Fruit fly (Drosophila melanogaster): ENCODE data around the gene euc.

euc gene

DNA sequence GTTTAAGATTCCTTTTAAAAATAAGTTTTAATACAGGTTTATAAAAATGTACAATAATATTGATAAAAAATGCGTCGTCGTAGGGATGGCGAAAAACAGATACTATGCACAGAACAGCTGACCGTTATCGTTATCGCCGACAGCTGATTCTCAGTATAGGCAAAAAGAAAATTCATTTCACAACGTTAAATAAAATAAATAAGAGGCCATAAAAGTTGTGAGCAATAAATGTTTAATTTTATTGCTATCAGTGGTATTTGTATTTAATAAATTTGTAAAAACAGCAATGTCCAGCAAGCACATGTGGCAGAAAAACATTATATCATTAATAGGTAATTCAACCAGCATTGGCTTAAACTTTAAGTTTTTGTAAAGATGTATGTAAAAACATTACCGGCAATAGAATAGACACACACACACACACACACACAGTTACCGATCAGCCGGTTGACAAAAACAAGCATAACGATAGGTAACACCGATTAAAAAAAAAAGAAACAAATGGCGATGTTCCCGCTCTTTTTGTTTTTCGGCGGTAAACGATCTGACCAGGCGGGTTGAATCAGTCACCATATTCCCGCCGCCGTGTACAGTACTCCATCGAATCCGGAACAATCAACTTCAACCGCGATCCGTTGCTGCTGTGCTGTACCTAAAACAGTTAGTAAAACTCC, 2.4 kb upstream of the euc start, which contains the start of the genes dnk and Smu1:
Gene dnk (plus strand): TSS at position 133 of the 674 bp plus-strand sequence.
Gene Smu1 (minus strand): TSS at position 462 of the 674 bp plus-strand sequence.
- TF ChIP-seq pad (GFP tag; optimal IDR thresholded peaks at IDR 0.05) = no peak
- no peak for TF ChIP-seq CG12768 (GFP tag; optimal IDR thresholded peaks at IDR 0.05)
- no peak for TF ChIP-seq CG1620 (GFP tag; optimal IDR thresholded peaks at IDR 0.05)
- TF ChIP-seq kay (GFP tag; ENCODE audit: borderline replicate concordance) = peak; percentile 90
- no peak for TF ChIP-seq bab1 (GFP tag; optimal IDR thresholded peaks at IDR 0.05)
- TF ChIP-seq CG7045 (GFP tag; optimal IDR thresholded peaks at IDR 0.05) = no peak
- no peak for TF ChIP-seq ovo (GFP tag; optimal IDR thresholded peaks at IDR 0.05)
- no peak for TF ChIP-seq Mnt (GFP tag; optimal IDR thresholded peaks at IDR 0.05)
- TF ChIP-seq Hr96 (GFP tag; optimal IDR thresholded peaks at IDR 0.05) = no peak
- TF ChIP-seq CG11617 (GFP tag; optimal IDR thresholded peaks at IDR 0.05) = peak; percentile 60
- TF ChIP-seq Clk (GFP tag; optimal IDR thresholded peaks at IDR 0.05) = no peak
- TF ChIP-seq tj (GFP tag; optimal IDR thresholded peaks at IDR 0.05) = peak; percentile 35

DNA sequence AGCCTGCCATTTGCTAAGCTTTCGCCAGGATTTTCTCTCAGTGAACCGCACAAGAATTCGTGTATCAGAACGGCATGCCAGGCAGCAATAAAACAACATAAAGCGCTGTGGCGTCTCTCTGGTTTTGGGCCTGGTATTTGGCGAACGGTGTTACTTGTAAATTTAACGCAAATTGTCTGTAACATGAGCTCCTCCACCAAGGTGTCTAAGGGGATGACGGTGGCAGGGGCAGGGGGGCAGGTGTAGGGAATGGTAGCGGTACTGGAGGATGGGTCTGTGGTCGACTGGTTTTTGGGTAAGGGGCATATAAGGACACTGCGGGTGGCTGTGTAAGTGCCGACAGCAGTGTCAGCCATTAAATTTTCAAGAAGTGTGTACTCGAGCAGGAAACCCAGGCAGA, 13.8 kb downstream of the euc start:
- TF ChIP-seq CG12768 (GFP tag; optimal IDR thresholded peaks at IDR 0.05) = no peak
- TF ChIP-seq bab1 (GFP tag; optimal IDR thresholded peaks at IDR 0.05) = no peak
- no peak for TF ChIP-seq pad (GFP tag; optimal IDR thresholded peaks at IDR 0.05)
- no peak for TF ChIP-seq tj (GFP tag; optimal IDR thresholded peaks at IDR 0.05)

DNA sequence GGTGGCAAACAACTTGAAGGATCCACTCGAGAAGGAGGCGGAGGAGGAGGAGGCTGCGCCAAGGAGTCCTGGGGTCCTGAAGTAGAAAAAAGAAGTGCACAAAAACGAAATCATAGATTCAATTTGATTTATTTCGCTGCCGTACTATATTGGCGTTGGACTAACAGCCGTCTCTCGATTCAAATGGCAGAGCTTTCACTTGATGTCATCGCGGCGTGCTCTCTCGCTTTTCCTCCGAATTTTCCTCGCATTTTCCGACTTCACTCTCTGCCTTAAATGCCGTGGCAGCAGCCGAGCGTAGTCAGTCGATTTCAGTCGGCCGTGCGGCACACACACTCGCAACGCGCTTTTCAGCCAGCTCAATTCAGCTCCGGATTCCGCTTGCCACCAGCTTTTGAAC, 28.7 kb downstream of the euc start, which contains the start of gene CG43732:
Gene CG43732 (plus strand): TSS at position 301 of the 400 bp plus-strand sequence.
- TF ChIP-seq CG14711 (tag; optimal IDR thresholded peaks at IDR 0.05) = no peak

DNA sequence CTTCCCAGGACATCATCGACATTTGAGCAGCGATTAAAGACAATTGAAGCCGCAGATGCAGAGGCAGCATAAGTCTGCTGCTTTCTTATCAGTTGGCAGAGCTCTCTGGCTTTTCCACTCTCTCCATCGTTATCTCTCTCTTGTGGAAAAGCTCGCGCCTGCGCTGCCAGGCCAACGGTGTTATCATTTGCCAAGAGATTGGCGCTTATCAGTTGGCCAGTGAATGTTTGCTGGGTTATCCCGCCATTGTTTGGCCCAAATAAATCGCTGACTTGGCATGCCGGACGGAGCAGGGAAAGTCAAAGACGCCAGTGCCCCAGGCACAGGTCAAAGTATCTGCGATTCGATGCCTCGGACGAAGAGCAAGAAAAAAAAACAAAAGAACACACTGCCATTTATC, 29.5 kb downstream of the euc start:
- no peak for TF ChIP-seq cnc (optimal IDR thresholded peaks at IDR 0.05)
- TF ChIP-seq kay (GFP tag; ENCODE audit: borderline replicate concordance) = no peak
- no peak for TF ChIP-seq CG33017 (tag; optimal IDR thresholded peaks at IDR 0.05)
- TF ChIP-seq CG1620 (GFP tag; optimal IDR thresholded peaks at IDR 0.05) = no peak
- TF ChIP-seq ovo (GFP tag; optimal IDR thresholded peaks at IDR 0.05) = no peak
- no peak for TF ChIP-seq bab1 (GFP tag; optimal IDR thresholded peaks at IDR 0.05)
- no peak for TF ChIP-seq toe (GFP tag; optimal IDR thresholded peaks at IDR 0.05)
- TF ChIP-seq pad (GFP tag; optimal IDR thresholded peaks at IDR 0.05) = no peak
- no peak for TF ChIP-seq Crg-1 (GFP tag; optimal IDR thresholded peaks at IDR 0.05)
- no peak for TF ChIP-seq Mnt (GFP tag; optimal IDR thresholded peaks at IDR 0.05)
- no peak for TF ChIP-seq cic (GFP tag; optimal IDR thresholded peaks at IDR 0.05)
- no peak for TF ChIP-seq Hr96 (GFP tag; optimal IDR thresholded peaks at IDR 0.05)
- TF ChIP-seq CG12768 (GFP tag; optimal IDR thresholded peaks at IDR 0.05) = no peak
- TF ChIP-seq CG7045 (GFP tag; optimal IDR thresholded peaks at IDR 0.05) = no peak
- TF ChIP-seq CG11617 (GFP tag; optimal IDR thresholded peaks at IDR 0.05) = no peak
- TF ChIP-seq CG7101 (tag; optimal IDR thresholded peaks at IDR 0.05) = no peak
- no peak for TF ChIP-seq CG5204 (GFP tag; optimal IDR thresholded peaks at IDR 0.05)

DNA sequence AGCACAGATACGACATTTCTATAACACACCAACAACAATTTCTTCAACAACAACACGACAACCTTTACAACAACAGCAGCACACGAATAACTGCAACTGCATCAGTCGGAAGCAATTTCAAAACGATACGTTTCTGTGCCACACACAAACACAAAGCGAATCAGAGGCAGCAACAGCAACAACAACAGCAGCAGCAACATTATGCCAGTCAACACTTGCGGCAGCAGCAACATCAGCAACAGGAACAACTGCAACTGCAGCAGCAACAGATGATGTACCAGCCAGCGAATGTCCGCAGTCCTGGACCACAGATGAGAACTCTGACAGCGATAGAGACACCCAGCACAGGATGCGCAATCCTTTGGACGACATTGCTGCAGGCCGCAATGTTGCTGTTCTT, 31.3 kb downstream of the euc start:
- TF ChIP-seq CG7045 (GFP tag; optimal IDR thresholded peaks at IDR 0.05) (no peak), pad (GFP tag; optimal IDR thresholded peaks at IDR 0.05) (no peak), ovo (GFP tag; optimal IDR thresholded peaks at IDR 0.05) (no peak), cnc (optimal IDR thresholded peaks at IDR 0.05) (no peak), CG11617 (GFP tag; optimal IDR thresholded peaks at IDR 0.05) (no peak), Mnt (GFP tag; optimal IDR thresholded peaks at IDR 0.05) (no peak), CG7101 (tag; optimal IDR thresholded peaks at IDR 0.05) (no peak), CG14711 (tag; optimal IDR thresholded peaks at IDR 0.05) (no peak), CG1620 (GFP tag; optimal IDR thresholded peaks at IDR 0.05) (no peak), Crg-1 (GFP tag; optimal IDR thresholded peaks at IDR 0.05) (no peak), Hr96 (GFP tag; optimal IDR thresholded peaks at IDR 0.05) (no peak), cic (GFP tag; optimal IDR thresholded peaks at IDR 0.05) (no peak), Clk (GFP tag; optimal IDR thresholded peaks at IDR 0.05) (no peak), CG12768 (GFP tag; optimal IDR thresholded peaks at IDR 0.05) (no peak), CG33017 (tag; optimal IDR thresholded peaks at IDR 0.05) (no peak), CG5204 (GFP tag; optimal IDR thresholded peaks at IDR 0.05) (no peak), tj (GFP tag; optimal IDR thresholded peaks at IDR 0.05) (no peak)

DNA sequence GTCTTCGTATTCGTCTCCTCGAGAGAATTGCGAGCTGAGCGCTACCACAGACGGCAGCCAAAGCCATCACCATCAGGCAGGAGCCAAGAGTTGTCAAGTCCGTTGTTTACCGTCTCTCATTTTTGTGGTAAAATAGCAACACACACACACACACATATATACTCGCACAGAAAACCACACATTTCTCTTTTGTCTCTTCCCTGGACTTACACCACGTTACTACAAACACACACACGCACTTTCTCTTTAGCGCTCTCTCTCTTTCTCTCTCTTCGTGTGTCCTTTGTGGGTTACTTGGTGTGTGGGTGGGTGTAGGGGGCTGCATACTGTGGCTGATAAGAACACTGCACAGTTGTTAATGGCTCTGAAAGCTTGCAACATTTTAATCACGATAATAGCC, 46.9 kb downstream of the euc start:
- TF ChIP-seq kay (GFP tag; ENCODE audit: borderline replicate concordance) (peak; percentile 50), cic (GFP tag; optimal IDR thresholded peaks at IDR 0.05) (no peak)

DNA sequence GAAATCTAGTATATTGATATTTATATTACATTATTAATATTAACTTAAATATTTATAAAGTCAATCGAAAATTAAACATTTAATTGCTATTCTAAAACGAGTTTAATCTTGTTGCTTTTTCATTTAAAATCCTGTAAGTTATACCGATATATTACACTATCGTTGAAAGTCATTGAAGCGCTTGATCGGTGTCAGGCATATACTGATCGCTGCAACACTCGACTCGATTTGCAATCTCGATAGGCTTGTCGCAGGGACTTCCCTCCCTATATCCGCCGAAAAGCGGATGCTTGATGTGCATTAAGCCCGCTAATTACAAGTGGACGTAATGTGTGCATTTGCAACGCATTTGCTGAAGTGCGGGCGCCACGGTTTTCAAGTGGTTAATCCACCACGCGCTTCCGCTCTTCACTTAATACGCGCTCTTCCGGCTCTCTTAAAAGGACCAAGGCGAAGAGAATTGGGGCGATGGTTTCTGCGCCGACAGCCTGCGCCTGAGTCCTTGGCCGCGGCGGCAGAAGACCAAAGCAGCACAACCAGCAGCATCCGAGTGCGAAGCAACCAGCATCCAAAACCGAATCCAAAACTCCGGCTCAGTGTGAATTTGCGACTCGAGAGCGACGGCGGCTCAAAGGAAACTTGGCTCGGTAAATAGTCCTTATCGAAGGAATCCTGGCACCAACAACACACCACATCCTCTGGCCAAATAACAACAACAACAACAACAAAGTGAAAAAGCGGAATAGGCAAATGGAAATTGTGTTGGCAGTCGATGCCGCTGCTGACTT, 49.5 kb downstream of the euc start, which contains the start of gene CG42613:
Gene CG42613 (plus strand): TSS at position 279 of the 788 bp plus-strand sequence.
- peak; percentile 32 for TF ChIP-seq kay (GFP tag; ENCODE audit: borderline replicate concordance)
- TF ChIP-seq CG33017 (tag; optimal IDR thresholded peaks at IDR 0.05) = no peak
